Worm (Caenorhabditis elegans): ENCODE data around the gene C25F9.15.

DNA sequence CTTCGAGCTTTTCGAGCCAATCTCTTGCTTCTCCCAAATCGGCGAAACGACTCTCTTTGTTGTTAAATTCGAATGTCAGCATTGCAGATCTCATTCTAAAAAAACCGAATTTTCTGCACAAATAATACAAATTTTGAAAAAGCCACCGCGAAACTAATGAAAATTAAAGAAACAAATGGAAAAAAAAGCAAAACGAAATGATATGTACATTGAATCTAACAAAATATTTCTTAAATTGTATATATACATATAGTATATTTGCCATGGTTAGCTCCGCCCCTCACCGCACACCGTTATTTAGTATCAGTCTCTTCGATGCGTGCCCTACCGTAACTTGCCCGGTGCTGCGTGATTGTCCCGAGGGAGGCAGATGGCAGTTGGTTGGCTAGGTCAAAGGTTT is 17.3 kb upstream of the C25F9.15 start, which contains the start of gene srw-86:
- TF ChIP-seq ztf-16 (tag; optimal IDR thresholded peaks at IDR 0.05) (no peak), unc-86 (tag; optimal IDR thresholded peaks at IDR 0.05) (no peak), nhr-11 (tag; optimal IDR thresholded peaks at IDR 0.05) (no peak), pag-3 (tag; optimal IDR thresholded peaks at IDR 0.05; ENCODE audit: borderline replicate concordance) (no peak), dmd-4 (tag; optimal IDR thresholded peaks at IDR 0.05; ENCODE audit: borderline replicate concordance) (no peak), sox-2 (GFP tag; IDR thresholded peaks at IDR 0.05) (no peak), ets-4 (tag; optimal IDR thresholded peaks at IDR 0.05) (no peak)

Data from whole organism, late embryonic.